Worm (Caenorhabditis elegans): ENCODE results near the gene flr-1.

ce11 chrX:13477356-13477755 is 21.0 kb upstream of the flr-1 start, which contains the start of gene efn-3:
- TF ChIP-seq tbx-2 (tag; optimal IDR thresholded peaks at IDR 0.05): no peak
- TF ChIP-seq K09A11.1 (tag; optimal IDR thresholded peaks at IDR 0.05; ENCODE audit: insufficient read depth): no peak
- TF ChIP-seq pqm-1 (tag; optimal IDR thresholded peaks at IDR 0.05): no peak
- no peak for TF ChIP-seq lin-11 (tag; optimal IDR thresholded peaks at IDR 0.05)
- no peak for TF ChIP-seq npax-4 (tag; optimal IDR thresholded peaks at IDR 0.05)
- TF ChIP-seq nhr-11 (tag; optimal IDR thresholded peaks at IDR 0.05): no peak
- no peak for TF ChIP-seq fkh-10 (GFP tag; optimal IDR thresholded peaks at IDR 0.05)
- TF ChIP-seq nfya-1 (tag; optimal IDR thresholded peaks at IDR 0.05): no peak
- TF ChIP-seq elt-2 (tag; optimal IDR thresholded peaks at IDR 0.05): no peak
- TF ChIP-seq fkh-6 (tag; optimal IDR thresholded peaks at IDR 0.05): no peak
